Worm (Caenorhabditis elegans): Measurements from ENCODE around the gene ZK262.2.

DNA sequence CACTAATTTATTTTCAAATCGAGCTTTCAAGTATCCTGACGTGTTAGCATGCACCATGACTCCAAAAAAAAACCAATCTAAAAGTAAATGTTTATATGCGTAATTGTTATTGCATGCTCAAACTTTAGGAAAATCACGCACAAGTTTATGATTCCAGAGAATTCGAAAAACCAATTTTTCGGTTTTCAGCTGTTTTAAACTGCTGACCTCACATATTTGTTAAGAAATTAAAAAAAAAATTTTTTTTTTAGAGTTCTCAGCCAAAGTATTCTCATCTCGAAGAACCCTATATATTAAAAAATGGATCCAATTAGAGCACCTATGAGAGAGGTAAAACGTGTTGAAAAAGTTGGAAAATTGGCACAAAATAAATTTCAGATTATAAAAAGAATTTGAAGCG lies 38.6 kb downstream of the ZK262.2 start, which contains the start of gene Y51A2B.2:
- TF ChIP-seq ztf-11 (tag; optimal IDR thresholded peaks at IDR 0.05) (no peak), pha-4 (GFP tag; IDR thresholded peaks at IDR 0.05) (no peak), pha-4 (tag; optimal IDR thresholded peaks at IDR 0.05) (no peak), ceh-28 (tag; optimal IDR thresholded peaks at IDR 0.05) (no peak), jun-1 (tag; optimal IDR thresholded peaks at IDR 0.05) (no peak), ctbp-1 (GFP tag; IDR thresholded peaks at IDR 0.05) (no peak), unc-62 (GFP tag; optimal IDR thresholded peaks at IDR 0.05 in 1 of 2) (no peak), unc-62 (tag; optimal IDR thresholded peaks at IDR 0.05) (no peak), lin-39 (tag; optimal IDR thresholded peaks at IDR 0.05) (no peak), nhr-111 (GFP tag; optimal IDR thresholded peaks at IDR 0.05) (no peak), lsy-2 (tag; optimal IDR thresholded peaks at IDR 0.05) (no peak), dmd-8 (GFP tag; IDR thresholded peaks at IDR 0.05) (no peak), nhr-76 (tag; optimal IDR thresholded peaks at IDR 0.05) (no peak), fkh-10 (GFP tag; optimal IDR thresholded peaks at IDR 0.05) (no peak), skn-1 (tag; optimal IDR thresholded peaks at IDR 0.05) (no peak)
